Worm (Caenorhabditis elegans): ENCODE results near the gene srj-9.

DNA sequence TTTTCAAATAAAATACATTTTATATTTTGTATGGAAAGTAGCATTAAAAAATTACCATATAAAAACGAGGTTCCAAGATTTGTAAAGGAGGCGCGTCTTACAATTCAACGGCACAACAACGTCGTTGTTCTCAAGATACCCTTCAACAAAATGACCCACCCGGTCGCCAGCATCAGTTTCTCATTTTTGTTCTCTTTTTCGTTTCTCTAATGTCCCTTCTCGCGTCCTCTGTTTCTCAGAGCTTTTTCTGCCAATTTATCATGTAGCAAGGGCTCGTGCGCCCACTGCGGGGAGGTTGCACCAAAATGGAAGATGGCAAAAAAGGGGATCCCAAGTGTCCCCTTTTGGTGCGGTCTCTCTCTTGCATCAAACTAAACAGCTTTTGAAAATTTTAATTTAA is 22.2 kb upstream of the srj-9 start:
- no peak for TF ChIP-seq nhr-25 (tag; optimal IDR thresholded peaks at IDR 0.05)
- TF ChIP-seq lin-13 (GFP tag; optimal IDR thresholded peaks at IDR 0.05), result no peak
- TF ChIP-seq lin-39 (tag; optimal IDR thresholded peaks at IDR 0.05), result no peak
- TF ChIP-seq egl-27 (tag; optimal IDR thresholded peaks at IDR 0.05), result no peak
- no peak for TF ChIP-seq unc-55 (GFP tag; optimal IDR thresholded peaks at IDR 0.05)
- no peak for TF ChIP-seq snpc-4 (tag; optimal IDR thresholded peaks at IDR 0.05)
- no peak for TF ChIP-seq nhr-237 (tag; optimal IDR thresholded peaks at IDR 0.05)
- no peak for TF ChIP-seq unc-62 (GFP tag; optimal IDR thresholded peaks at IDR 0.05)
- TF ChIP-seq skn-1 (tag; optimal IDR thresholded peaks at IDR 0.05), result no peak
- TF ChIP-seq nhr-10 (tag; optimal IDR thresholded peaks at IDR 0.05), result no peak
- no peak for TF ChIP-seq R02D3.7 (tag; optimal IDR thresholded peaks at IDR 0.05)
- TF ChIP-seq nhr-77 (tag; optimal IDR thresholded peaks at IDR 0.05), result no peak
